Worm (Caenorhabditis elegans): ENCODE data around the gene usp-4.
A peak's percentile ranks its signal among the peaks of the same experiment; 100 is the strongest.

DNA sequence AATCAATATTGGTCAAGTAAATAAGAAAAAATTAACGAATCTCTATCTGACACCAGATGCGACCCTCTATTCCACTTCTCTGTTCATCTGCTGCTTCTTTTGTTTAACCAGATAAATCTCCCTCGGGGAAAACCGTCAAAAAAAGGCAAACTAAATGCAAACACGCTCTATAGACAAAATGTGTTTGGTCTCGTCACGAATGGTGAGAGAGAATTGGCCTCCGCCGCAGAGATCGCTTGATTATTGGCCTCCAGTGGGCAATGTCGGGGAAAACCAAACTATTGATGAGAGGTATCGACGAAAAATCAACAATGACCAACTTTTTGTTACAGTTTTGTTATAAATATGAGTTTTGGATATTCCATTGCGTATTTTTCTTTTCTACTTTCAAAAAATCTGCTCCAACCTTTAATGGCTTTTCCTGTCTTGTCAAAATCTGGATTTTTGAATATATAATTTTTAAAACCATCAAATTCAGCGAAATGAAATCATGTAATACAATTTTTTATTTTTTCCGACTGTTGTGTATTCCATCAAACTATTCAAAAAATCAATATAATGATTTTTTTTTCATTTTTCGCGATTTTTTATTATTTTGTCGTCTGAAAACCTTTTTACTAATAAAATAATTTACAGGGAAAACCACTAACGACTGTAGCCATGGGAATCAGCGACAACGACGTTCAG lies 33.5 kb downstream of the usp-4 start, which contains the start of the genes C17H12.2 and vha-8:
- no peak for TF ChIP-seq aly-2 (tag; optimal IDR thresholded peaks at IDR 0.05)
- TF ChIP-seq snpc-4 (tag; optimal IDR thresholded peaks at IDR 0.05): peak; percentile 92
- peak; percentile 97 for TF ChIP-seq nfya-1 (tag; optimal IDR thresholded peaks at IDR 0.05; ENCODE audit: insufficient read depth)
- TF ChIP-seq zag-1 (tag; optimal IDR thresholded peaks at IDR 0.05): no peak
- TF ChIP-seq ceh-82 (tag; optimal IDR thresholded peaks at IDR 0.05): peak; percentile 31

Data from whole organism, L3 larva.